Comparison of ENCODE assay signal across 1 fruit fly cellular context in genomic region chrX:3964965-3965420, dm6.
TF ChIP-seq lines count a peak whose summit lies in the region.

Gene lva, minus strand, starts transcription at chrX:3965327.

TF ChIP-seq in whole organism, embryonic, 481 proteins besides CTCF, POLR2A, EP300 and RAD21 (continued from another document and continues in another):
- TF ChIP-seq CG16813 (GFP tag; IDR thresholded peaks at IDR 0.05; lab: Robert Waterston, UW; ENCODE audit: partially characterized antibody) (peak; percentile 51), CG6854 (GFP tag; optimal IDR thresholded peaks at IDR 0.05; lab: Kevin White, UChicago) (no peak), CG7963 (GFP tag; IDR thresholded peaks at IDR 0.05; lab: Robert Waterston, UW; ENCODE audit: partially characterized antibody) (0 out of 3 replicates have a peak, but pooled peaks have one; percentile 44), HmgZ (tag; optimal IDR thresholded peaks at IDR 0.05; lab: Kevin White, UChicago) (peak; percentile 42), nerfin-1 (tag; optimal IDR thresholded peaks at IDR 0.05; lab: Kevin White, UChicago) (no peak), CG12155 (GFP tag; optimal IDR thresholded peaks at IDR 0.05; lab: Kevin White, UChicago) (no peak), CG10321 (GFP tag; IDR thresholded peaks at IDR 0.05; lab: Robert Waterston, UW) (no peak), CG3163 (GFP tag; optimal IDR thresholded peaks at IDR 0.05; lab: Kevin White, UChicago) (no peak), CG17802 (tag; optimal IDR thresholded peaks at IDR 0.05; lab: Kevin White, UChicago) (no peak), HLH4C (GFP tag; IDR thresholded peaks at IDR 0.05; lab: Robert Waterston, UW; ENCODE audit: partially characterized antibody) (peak; percentile 59), CG2202 (tag; optimal IDR thresholded peaks at IDR 0.05; lab: Kevin White, UChicago) (no peak), dmrt99B (tag; optimal IDR thresholded peaks at IDR 0.05; lab: Kevin White, UChicago) (no peak), unc-4 (GFP tag; IDR thresholded peaks at IDR 0.05; lab: Robert Waterston, UW; ENCODE audit: partially characterized antibody) (peak; percentile 46; the same call in 1 of the 2 replicates), CG7928 (GFP tag; optimal IDR thresholded peaks at IDR 0.05; lab: Kevin White, UChicago) (peak; percentile 98), CG4328 (GFP tag; optimal IDR thresholded peaks at IDR 0.05; lab: Kevin White, UChicago) (no peak), Dll (GFP tag; IDR thresholded peaks at IDR 0.05; lab: Robert Waterston, UW; ENCODE audit: partially characterized antibody) (peak; percentile 55; the same call in 1 of the 4 replicates), cwo (GFP tag; optimal IDR thresholded peaks at IDR 0.05; lab: Kevin White, UChicago) (no peak), CG11560 (tag; IDR thresholded peaks at IDR 0.05; lab: Robert Waterston, UW) (peak; percentile 99), tgo (GFP tag; IDR thresholded peaks at IDR 0.05; lab: Robert Waterston, UW) (no peak), PHDP (tag; optimal IDR thresholded peaks at IDR 0.05; lab: Kevin White, UChicago) (no peak), tll (GFP tag; optimal IDR thresholded peaks at IDR 0.05; lab: Kevin White, UChicago) (no peak), gfzf (GFP tag; optimal IDR thresholded peaks at IDR 0.05; lab: Kevin White, UChicago) (peak; percentile 22), HLH3B (GFP tag; IDR thresholded peaks at IDR 0.05; lab: Robert Waterston, UW) (no peak), CG6813 (GFP tag; optimal IDR thresholded peaks at IDR 0.05; lab: Kevin White, UChicago) (no peak), Ada2b (GFP tag; IDR thresholded peaks at IDR 0.05; lab: Robert Waterston, UW) (no peak), E2f2 (GFP tag; IDR thresholded peaks at IDR 0.05; lab: Robert Waterston, UW) (peak; percentile 87), CG16863 (GFP tag; optimal IDR thresholded peaks at IDR 0.05; lab: Kevin White, UChicago) (no peak), Hr51 (GFP tag; optimal IDR thresholded peaks at IDR 0.05; lab: Kevin White, UChicago) (no peak), CG6654 (GFP tag; optimal IDR thresholded peaks at IDR 0.05; lab: Kevin White, UChicago) (no peak), Dref (GFP tag; IDR thresholded peaks at IDR 0.05; lab: Robert Waterston, UW) (peak; percentile 89), Fer1 (GFP tag; optimal IDR thresholded peaks at IDR 0.05; lab: Kevin White, UChicago) (no peak), CG10431 (GFP tag; optimal IDR thresholded peaks at IDR 0.05; lab: Kevin White, UChicago) (no peak), mld (GFP tag; IDR thresholded peaks at IDR 0.05; lab: Robert Waterston, UW; ENCODE audit: partially characterized antibody) (0 out of 3 replicates have a peak, but pooled peaks have one; percentile 19), CG2116 (GFP tag; optimal IDR thresholded peaks at IDR 0.05; lab: Kevin White, UChicago) (peak; percentile 64), Antp (GFP tag; optimal IDR thresholded peaks at IDR 0.05; lab: Kevin White, UChicago) (no peak), CG9797 (GFP tag; optimal IDR thresholded peaks at IDR 0.05; lab: Kevin White, UChicago) (peak; percentile 40), Dbx (GFP tag; IDR thresholded peaks at IDR 0.05; lab: Robert Waterston, UW) (no peak), CG10654 (GFP tag; optimal IDR thresholded peaks at IDR 0.05; lab: Kevin White, UChicago) (no peak), Doc2 (GFP tag; IDR thresholded peaks at IDR 0.05; lab: Robert Waterston, UW) (no peak), CG6175 (GFP tag; IDR thresholded peaks at IDR 0.05; lab: Robert Waterston, UW) (no peak), Ets97D (GFP tag; optimal IDR thresholded peaks at IDR 0.05; lab: Kevin White, UChicago) (peak; percentile 8), p53 (GFP tag; optimal IDR thresholded peaks at IDR 0.05; lab: Kevin White, UChicago) (no peak), insv (GFP tag; optimal IDR thresholded peaks at IDR 0.05; lab: Kevin White, UChicago) (peak in 1 of 2 experiments; percentile 17), trem (tag; optimal IDR thresholded peaks at IDR 0.05; lab: Kevin White, UChicago) (peak; percentile 51), CG12942 (GFP tag; optimal IDR thresholded peaks at IDR 0.05; lab: Kevin White, UChicago) (no peak), stwl (tag; optimal IDR thresholded peaks at IDR 0.05; lab: Kevin White, UChicago) (peak; percentile 80), cad (GFP tag; optimal IDR thresholded peaks at IDR 0.05; lab: Kevin White, UChicago) (no peak), lov (optimal IDR thresholded peaks at IDR 0.05; lab: Kevin White, UChicago) (no peak), lov (GFP tag; IDR thresholded peaks at IDR 0.05; lab: Robert Waterston, UW) (no peak), luna (GFP tag; optimal IDR thresholded peaks at IDR 0.05; lab: Kevin White, UChicago) (no peak), CG3847 (GFP tag; IDR thresholded peaks at IDR 0.05; lab: Robert Waterston, UW) (no peak), fd96Cb (tag; optimal IDR thresholded peaks at IDR 0.05; lab: Kevin White, UChicago) (no peak), Scr (GFP tag; IDR thresholded peaks at IDR 0.05; lab: Robert Waterston, UW; ENCODE audit: partially characterized antibody) (peak; percentile 60), CG17186 (GFP tag; optimal IDR thresholded peaks at IDR 0.05; lab: Kevin White, UChicago) (peak; percentile 74), CG2120 (GFP tag; optimal IDR thresholded peaks at IDR 0.05; lab: Kevin White, UChicago) (no peak), Tbp (GFP tag; optimal IDR thresholded peaks at IDR 0.05; lab: Kevin White, UChicago) (no peak), Myb (GFP tag; optimal IDR thresholded peaks at IDR 0.05; lab: Kevin White, UChicago) (peak; percentile 50), Sin3A (optimal IDR thresholded peaks at IDR 0.05; lab: Kevin White, UChicago) (peak; percentile 64), CG3281 (GFP tag; optimal IDR thresholded peaks at IDR 0.05; lab: Kevin White, UChicago) (peak; percentile 87), Awh (GFP tag; IDR thresholded peaks at IDR 0.05; lab: Robert Waterston, UW) (no peak), Sox102F (GFP tag; optimal IDR thresholded peaks at IDR 0.05; lab: Kevin White, UChicago) (no peak), Xbp1 (GFP tag; optimal IDR thresholded peaks at IDR 0.05; lab: Kevin White, UChicago) (peak; percentile 74), Doc3 (GFP tag; IDR thresholded peaks at IDR 0.05; lab: Robert Waterston, UW; ENCODE audit: partially characterized antibody) (no peak), CG14860 (GFP tag; IDR thresholded peaks at IDR 0.05; lab: Robert Waterston, UW; ENCODE audit: partially characterized antibody) (0 out of 3 replicates have a peak, but pooled peaks have one; percentile 44), rib (GFP tag; IDR thresholded peaks at IDR 0.05; lab: Robert Waterston, UW) (no peak), CG4404 (GFP tag; IDR thresholded peaks at IDR 0.05; lab: Robert Waterston, UW) (no peak), al (GFP tag; IDR thresholded peaks at IDR 0.05; lab: Robert Waterston, UW) (no peak), BEAF-32 (GFP tag; optimal IDR thresholded peaks at IDR 0.05; lab: Kevin White, UChicago) (peak; percentile 60), zen (tag; optimal IDR thresholded peaks at IDR 0.05; lab: Kevin White, UChicago) (no peak), CoRest (tag; optimal IDR thresholded peaks at IDR 0.05; lab: Kevin White, UChicago) (no peak), Dp (GFP tag; optimal IDR thresholded peaks at IDR 0.05; lab: Kevin White, UChicago) (peak; percentile 84), Sry-δ (GFP tag; optimal IDR thresholded peaks at IDR 0.05; lab: Kevin White, UChicago) (peak; percentile 63), YL-1 (GFP tag; optimal IDR thresholded peaks at IDR 0.05; lab: Kevin White, UChicago) (peak; percentile 92), Drgx (GFP tag; IDR thresholded peaks at IDR 0.05; lab: Robert Waterston, UW) (0 out of 2 replicates have a peak, but pooled peaks have one; percentile 29), CG6791 (GFP tag; IDR thresholded peaks at IDR 0.05; lab: Robert Waterston, UW; ENCODE audit: partially characterized antibody) (peak; percentile 63), gt (GFP tag; IDR thresholded peaks at IDR 0.05; lab: Robert Waterston, UW) (no peak), sna (GFP tag; IDR thresholded peaks at IDR 0.05; lab: Robert Waterston, UW; ENCODE audit: partially characterized antibody) (0 out of 2 replicates have a peak, but pooled peaks have one; percentile 50), ap (GFP tag; IDR thresholded peaks at IDR 0.05; lab: Robert Waterston, UW) (no peak), kay (GFP tag; optimal IDR thresholded peaks at IDR 0.05; lab: Kevin White, UChicago) (no peak), pzg (GFP tag; optimal IDR thresholded peaks at IDR 0.05; lab: Kevin White, UChicago) (peak; percentile 76), gsb-n (tag; optimal IDR thresholded peaks at IDR 0.05; lab: Kevin White, UChicago) (no peak), knrl (GFP tag; IDR thresholded peaks at IDR 0.05; lab: Robert Waterston, UW; ENCODE audit: partially characterized antibody) (peak; percentile 14; the same call in 1 of the 3 replicates), slou (GFP tag; optimal IDR thresholded peaks at IDR 0.05; lab: Kevin White, UChicago) (no peak), btn (GFP tag; optimal IDR thresholded peaks at IDR 0.05; lab: Kevin White, UChicago) (no peak), gro (GFP tag; optimal IDR thresholded peaks at IDR 0.05; lab: Kevin White, UChicago) (no peak), nom (GFP tag; optimal IDR thresholded peaks at IDR 0.05; lab: Kevin White, UChicago) (no peak), az2 (GFP tag; optimal IDR thresholded peaks at IDR 0.05; lab: Kevin White, UChicago) (no peak), CG14710 (tag; optimal IDR thresholded peaks at IDR 0.05; lab: Kevin White, UChicago) (peak; percentile 51), pb (GFP tag; optimal IDR thresholded peaks at IDR 0.05; lab: Kevin White, UChicago) (no peak), bbx (GFP tag; IDR thresholded peaks at IDR 0.05; lab: Robert Waterston, UW; ENCODE audit: partially characterized antibody) (0 out of 2 replicates have a peak, but pooled peaks have one; percentile 21), Blimp-1 (GFP tag; optimal IDR thresholded peaks at IDR 0.05; lab: Kevin White, UChicago) (no peak), cg (GFP tag; optimal IDR thresholded peaks at IDR 0.05; lab: Kevin White, UChicago) (peak; percentile 95), CG17361 (GFP tag; IDR thresholded peaks at IDR 0.05; lab: Robert Waterston, UW) (no peak), CG11247 (GFP tag; IDR thresholded peaks at IDR 0.05; lab: Robert Waterston, UW) (no peak), CG17829 (tag; optimal IDR thresholded peaks at IDR 0.05; lab: Kevin White, UChicago) (no peak), CG31224 (GFP tag; IDR thresholded peaks at IDR 0.05; lab: Robert Waterston, UW) (no peak), exex (tag; optimal IDR thresholded peaks at IDR 0.05; lab: Kevin White, UChicago) (no peak), CG2875 (GFP tag; optimal IDR thresholded peaks at IDR 0.05; lab: Kevin White, UChicago) (no peak), Bgb (GFP tag; IDR thresholded peaks at IDR 0.05; lab: Robert Waterston, UW; ENCODE audit: partially characterized antibody) (peak; percentile 40; the same call in 1 of the 2 replicates), hb (GFP tag; IDR thresholded peaks at IDR 0.05; lab: Robert Waterston, UW; ENCODE audit: partially characterized antibody) (peak; percentile 56; the same call in 1 of the 3 replicates), CG11093 (GFP tag; IDR thresholded peaks at IDR 0.05; lab: Robert Waterston, UW) (no peak), twi (tag; optimal IDR thresholded peaks at IDR 0.05; lab: Kevin White, UChicago) (no peak), vvl (GFP tag; IDR thresholded peaks at IDR 0.05; lab: Robert Waterston, UW) (0 out of 2 replicates have a peak, but pooled peaks have one; percentile 10), ab (GFP tag; optimal IDR thresholded peaks at IDR 0.05; lab: Kevin White, UChicago) (no peak), lmd (GFP tag; IDR thresholded peaks at IDR 0.05; lab: Robert Waterston, UW) (no peak), CG2712 (tag; optimal IDR thresholded peaks at IDR 0.05; lab: Kevin White, UChicago) (peak; percentile 23), CG7786 (GFP tag; optimal IDR thresholded peaks at IDR 0.05; lab: Kevin White, UChicago) (no peak), CG4617 (GFP tag; optimal IDR thresholded peaks at IDR 0.05; lab: Kevin White, UChicago; ENCODE audit: borderline replicate concordance) (peak; percentile 97), Spps (tag; optimal IDR thresholded peaks at IDR 0.05; lab: Kevin White, UChicago) (no peak), CG6689 (GFP tag; IDR thresholded peaks at IDR 0.05; lab: Robert Waterston, UW) (no peak), chinmo (GFP tag; IDR thresholded peaks at IDR 0.05; lab: Robert Waterston, UW; ENCODE audit: partially characterized antibody) (0 out of 4 replicates have a peak, but pooled peaks have one; percentile 26), jigr1 (GFP tag; IDR thresholded peaks at IDR 0.05; lab: Robert Waterston, UW) (no peak), amos (GFP tag; IDR thresholded peaks at IDR 0.05; lab: Robert Waterston, UW; ENCODE audit: partially characterized antibody) (peak; percentile 43; the same call in 1 of the 2 replicates), CG33213 (GFP tag; optimal IDR thresholded peaks at IDR 0.05; lab: Kevin White, UChicago) (no peak), fd64A (GFP tag; optimal IDR thresholded peaks at IDR 0.05; lab: Kevin White, UChicago) (no peak), CG43689 (GFP tag; IDR thresholded peaks at IDR 0.05; lab: Robert Waterston, UW) (no peak), Jarid2 (GFP tag; optimal IDR thresholded peaks at IDR 0.05; lab: Kevin White, UChicago) (no peak), Asciz (GFP tag; optimal IDR thresholded peaks at IDR 0.05; lab: Kevin White, UChicago) (no peak), nmo (GFP tag; optimal IDR thresholded peaks at IDR 0.05; lab: Kevin White, UChicago) (no peak), Hey (tag; optimal IDR thresholded peaks at IDR 0.05; lab: Kevin White, UChicago) (no peak), CG13287 (GFP tag; IDR thresholded peaks at IDR 0.05; lab: Robert Waterston, UW; ENCODE audit: partially characterized antibody) (peak; percentile 58; the same call in 1 of the 2 replicates), NfI (GFP tag; optimal IDR thresholded peaks at IDR 0.05; lab: Kevin White, UChicago) (no peak), CG15696 (tag; optimal IDR thresholded peaks at IDR 0.05; lab: Kevin White, UChicago) (no peak), CG3838 (GFP tag; optimal IDR thresholded peaks at IDR 0.05; lab: Kevin White, UChicago) (no peak), MESR4 (GFP tag; optimal IDR thresholded peaks at IDR 0.05; lab: Kevin White, UChicago) (peak; percentile 97), sd (tag; optimal IDR thresholded peaks at IDR 0.05; lab: Kevin White, UChicago) (no peak), HLHmδ (GFP tag; optimal IDR thresholded peaks at IDR 0.05; lab: Kevin White, UChicago) (no peak), Med (GFP tag; lab: Kevin White, UChicago) (peak; percentile 72), crc (GFP tag; optimal IDR thresholded peaks at IDR 0.05; lab: Kevin White, UChicago) (no peak), CG9817 (tag; optimal IDR thresholded peaks at IDR 0.05; lab: Kevin White, UChicago) (no peak)
